Worm (Caenorhabditis elegans): ENCODE results near the gene irld-19.

irld-19 gene

DNA sequence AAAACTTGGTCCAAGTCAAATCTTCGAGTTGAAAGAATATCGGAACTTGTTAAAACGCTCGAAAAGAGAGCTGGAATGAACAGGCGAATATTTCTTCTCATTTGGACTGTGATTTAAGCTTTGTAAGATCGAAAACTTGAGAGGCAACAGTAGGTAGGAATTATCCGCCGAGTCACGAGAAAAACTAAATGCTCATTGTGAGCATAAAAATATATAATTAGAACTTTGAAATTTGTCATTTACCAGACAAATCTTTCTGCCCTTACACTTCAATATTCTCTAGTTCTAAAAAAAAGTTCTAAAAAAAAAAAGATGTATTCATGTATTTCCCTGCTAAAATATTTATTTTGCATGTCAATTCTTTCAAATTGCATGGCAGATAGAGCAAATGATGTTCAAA is at the start of gene irld-19, which contains the start of gene irld-61:
Gene irld-19, minus strand, starts transcription at position 101 of the 400 bp plus-strand sequence.
Gene irld-61, plus strand, starts transcription at position 313 of the 400 bp plus-strand sequence.
- no peak for TF ChIP-seq pha-4 (tag; optimal IDR thresholded peaks at IDR 0.05)
- no peak for TF ChIP-seq attf-5 (GFP tag; optimal IDR thresholded peaks at IDR 0.05)
- no peak for TF ChIP-seq hrde-1 (tag; optimal IDR thresholded peaks at IDR 0.05; ENCODE audit: borderline replicate concordance)
- no peak for TF ChIP-seq hsf-1 (GFP tag; IDR thresholded peaks at IDR 0.05)
- no peak for TF ChIP-seq akir-1 (GFP tag; optimal IDR thresholded peaks at IDR 0.05)
- TF ChIP-seq snpc-3.4 (tag; optimal IDR thresholded peaks at IDR 0.05): no peak
- no peak for TF ChIP-seq tbx-9 (tag; optimal IDR thresholded peaks at IDR 0.05; ENCODE audit: borderline replicate concordance)
- TF ChIP-seq lin-54 (GFP tag; optimal IDR thresholded peaks at IDR 0.05): no peak
- TF ChIP-seq snpc-1.3 (tag; optimal IDR thresholded peaks at IDR 0.05; ENCODE audit: insufficient read depth): no peak
- TF ChIP-seq nhr-27 (tag; optimal IDR thresholded peaks at IDR 0.05): no peak
- no peak for TF ChIP-seq sea-2 (GFP tag; IDR thresholded peaks at IDR 0.05)
- TF ChIP-seq chd-7 (tag; optimal IDR thresholded peaks at IDR 0.05): no peak
- TF ChIP-seq xnd-1 (tag; optimal IDR thresholded peaks at IDR 0.05): no peak
- TF ChIP-seq fkh-3 (tag; optimal IDR thresholded peaks at IDR 0.05): no peak

- TF ChIP-seq attf-5 (GFP tag; optimal IDR thresholded peaks at IDR 0.05) (no peak), nfya-1 (tag; optimal IDR thresholded peaks at IDR 0.05; ENCODE audit: borderline replicate concordance, insufficient read depth) (no peak), snpc-1.3 (tag; optimal IDR thresholded peaks at IDR 0.05; ENCODE audit: insufficient read depth) (no peak), hrde-1 (tag; optimal IDR thresholded peaks at IDR 0.05; ENCODE audit: borderline replicate concordance) (no peak), B0019.2 (GFP tag; conservative IDR thresholded peaks at IDR 0.05) (no peak), ama-1 (optimal IDR thresholded peaks at IDR 0.05) (no peak), ama-1 (GFP tag; optimal IDR thresholded peaks at IDR 0.05) (no peak), ekl-4 (GFP tag; IDR thresholded peaks at IDR 0.05) (no peak), ceh-79 (tag; optimal IDR thresholded peaks at IDR 0.05) (no peak), lin-35 (GFP tag; optimal IDR thresholded peaks at IDR 0.05) (no peak), K12H6.12 (tag; optimal IDR thresholded peaks at IDR 0.05) (no peak), ztf-28 (GFP tag; IDR thresholded peaks at IDR 0.05) (no peak), attf-3 (GFP tag; conservative IDR thresholded peaks at IDR 0.05) (no peak), nfyb-1 (GFP tag; IDR thresholded peaks at IDR 0.05) (no peak), mxl-1 (tag; optimal IDR thresholded peaks at IDR 0.05) (no peak), lsl-1 (GFP tag; optimal IDR thresholded peaks at IDR 0.05) (no peak), hlh-12 (tag; optimal IDR thresholded peaks at IDR 0.05) (no peak), rcor-1 (GFP tag; IDR thresholded peaks at IDR 0.05) (no peak)
Observed at ce11 chrIII:12813193-12813592, 49.1 kb upstream of the irld-19 start, which contains the start of gene BE10.4. TSS of gene BE10.4 (plus strand) at chrIII:12813493.

DNA sequence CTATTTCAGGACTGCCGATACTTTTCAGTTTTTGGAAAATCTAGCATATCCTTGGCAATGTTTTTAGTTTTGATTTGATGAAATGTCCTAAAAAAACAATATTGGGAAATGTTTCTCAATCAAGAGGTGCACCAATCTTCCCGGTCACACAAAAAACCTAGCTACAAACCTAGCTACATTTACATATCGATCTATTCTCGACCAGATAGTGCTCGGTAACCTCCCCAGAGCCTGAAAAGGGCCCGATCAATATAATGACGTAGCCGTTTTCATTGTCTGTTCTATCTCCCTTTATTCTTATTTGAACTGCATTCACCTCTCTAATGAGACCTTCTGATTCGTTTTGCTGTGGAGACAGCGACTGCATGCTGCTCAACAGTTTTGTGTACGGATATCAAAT is 43.6 kb upstream of the irld-19 start, which contains the start of gene BE10.3:
Gene BE10.3, plus strand, starts transcription at position 301 of the 400 bp plus-strand sequence.
- TF ChIP-seq hmg-1.2 (GFP tag; IDR thresholded peaks at IDR 0.05) (no peak), T07F8.4 (tag; optimal IDR thresholded peaks at IDR 0.05) (no peak), lag-1 (GFP tag; IDR thresholded peaks at IDR 0.05) (no peak), ceh-40 (GFP tag; IDR thresholded peaks at IDR 0.05) (no peak), pbrm-1 (GFP tag; IDR thresholded peaks at IDR 0.05) (no peak), bed-1 (GFP tag; IDR thresholded peaks at IDR 0.05) (no peak), nfya-1 (tag; optimal IDR thresholded peaks at IDR 0.05; ENCODE audit: borderline replicate concordance, insufficient read depth) (no peak), repo-1 (tag; optimal IDR thresholded peaks at IDR 0.05) (no peak), attf-3 (GFP tag; conservative IDR thresholded peaks at IDR 0.05) (no peak), ztf-28 (GFP tag; IDR thresholded peaks at IDR 0.05) (no peak)

All from whole organism, young adult.